Worm (Caenorhabditis elegans) whole organism, L4 larva: ENCODE measurements around the gene B0365.9.
A peak's percentile ranks its signal among the peaks of the same experiment; 100 is the strongest.

Experiments
- F10B5.3 ChIP-seq: sonication (generic microtip); optimal IDR thresholded peaks from 2 replicates; lab custom pipeline; 2016; ENCODE audit warnings: mild to moderate bottlenecking, missing genetic modification characterization, missing compliant biosample characterization
- F26F4.8 ChIP-seq: fragments of 200-800 bp; sonication (Bioruptor generic); conservative IDR thresholded peaks from 2 replicates; pipeline ENCODE4 v1.3.6; 2022; ENCODE audit warnings: missing genetic modification characterization, missing compliant biosample characterization
- R02D3.7 ChIP-seq: fragments of 150-350 bp; sonication (generic microtip); optimal IDR thresholded peaks from 3 replicates; lab custom pipeline; 2014; ENCODE audit warnings: missing biosample characterization, missing genetic modification characterization
- T26A8.4 ChIP-seq: fragments of 200-800 bp; sonication (Bioruptor generic); IDR thresholded peaks from 2 replicates; pipeline ENCODE4 v1.3.6; 2022; ENCODE audit warnings: missing genetic modification characterization, missing compliant biosample characterization
- aha-1 ChIP-seq: fragments of 150-350 bp; peaks from one replicate; lab custom pipeline; 2014; ENCODE audit warnings: missing biosample characterization, missing genetic modification characterization
- ama-1 ChIP-seq: fragments of 150-350 bp; optimal IDR thresholded peaks from 2 replicates; lab custom pipeline; 2014; ENCODE audit warnings: inconsistent platforms, mixed read lengths
- ceh-20 ChIP-seq: fragments of 200-800 bp; sonication (Bioruptor generic); IDR thresholded peaks from 2 replicates; pipeline ENCODE4 v1.3.6; 2022; ENCODE audit warnings: missing genetic modification reagents, missing genetic modification characterization, missing compliant biosample characterization
- ceh-82 ChIP-seq: sonication (generic microtip); optimal IDR thresholded peaks from 2 replicates; lab custom pipeline; 2017; ENCODE audit warnings: missing biosample characterization, missing genetic modification characterization
- ces-1 ChIP-seq: fragments of 150-350 bp; sonication (generic microtip); optimal IDR thresholded peaks from 4 replicates; lab custom pipeline; 2014; ENCODE audit warnings: missing biosample characterization, missing genetic modification reagents, missing genetic modification characterization
- cey-2 ChIP-seq: sonication (generic microtip); optimal IDR thresholded peaks from 3 replicates; lab custom pipeline; 2017; ENCODE audit warnings: missing genetic modification characterization, mild to moderate bottlenecking, missing compliant biosample characterization, antibody characterized with exemption, borderline replicate concordance; ENCODE audit not compliant: insufficient read depth
- daf-16 ChIP-seq, 3 experiments: sonication (generic microtip); optimal IDR thresholded peaks; 2 replicates each; lab custom pipeline; 2016 to 2017; ENCODE audit warnings: missing genetic modification characterization in 3 of 3, missing genetic modification reagents in 3 of 3, mild to moderate bottlenecking in 2 of 3, missing compliant biosample characterization in 2 of 3, missing biosample characterization in 1 of 3, moderate library complexity in 1 of 3
- daf-19 ChIP-seq: fragments of 200-800 bp; sonication (Bioruptor generic); conservative IDR thresholded peaks from 2 replicates; pipeline ENCODE4 v1.3.6; 2022; ENCODE audit warnings: missing genetic modification characterization, missing compliant biosample characterization
- dmd-6 ChIP-seq: fragments of 200-800 bp; sonication (Bioruptor generic); IDR thresholded peaks from 2 replicates; pipeline ENCODE4 v1.3.6; 2022; ENCODE audit warnings: missing genetic modification reagents, missing genetic modification characterization, missing compliant biosample characterization
- dmd-8 ChIP-seq: fragments of 200-800 bp; sonication (Bioruptor generic); IDR thresholded peaks from 2 replicates; pipeline ENCODE4 v1.3.6; 2022; ENCODE audit warnings: missing genetic modification characterization, missing compliant biosample characterization
- dpl-1 ChIP-seq: fragments of 150-350 bp; optimal IDR thresholded peaks from 2 replicates; lab custom pipeline; 2014; ENCODE audit warnings: missing biosample characterization, missing genetic modification reagents, missing genetic modification characterization
- dve-1 ChIP-seq: sonication (generic microtip); optimal IDR thresholded peaks from 2 replicates; lab custom pipeline; 2017; ENCODE audit warnings: antibody characterized with exemption, mild to moderate bottlenecking, missing genetic modification characterization, missing compliant biosample characterization; ENCODE audit not compliant: insufficient read depth
- egl-27 ChIP-seq: sonication (generic microtip); optimal IDR thresholded peaks from 3 replicates; lab custom pipeline; 2017; ENCODE audit warnings: missing biosample characterization, missing genetic modification reagents, missing genetic modification characterization
- gei-8 ChIP-seq: fragments of 200-800 bp; sonication (Bioruptor generic); optimal IDR thresholded peaks from 2 replicates; lab custom pipeline; 2018; ENCODE audit warnings: mild to moderate bottlenecking, missing genetic modification characterization, missing compliant biosample characterization
- hlh-11 ChIP-seq: fragments of 200-800 bp; sonication (Bioruptor generic); optimal IDR thresholded peaks from 2 replicates; lab custom pipeline; 2018; ENCODE audit warnings: mild to moderate bottlenecking, missing genetic modification characterization, missing compliant biosample characterization
- hlh-30 ChIP-seq: sonication (generic microtip); optimal IDR thresholded peaks from 2 replicates; lab custom pipeline; 2017; ENCODE audit warnings: antibody characterized with exemption, mild to moderate bottlenecking, missing genetic modification characterization, missing compliant biosample characterization; ENCODE audit not compliant: insufficient read depth
- hmg-1.1 ChIP-seq: fragments of 200-800 bp; sonication (Bioruptor generic); IDR thresholded peaks from 2 replicates; pipeline ENCODE4 v1.3.6; 2022; ENCODE audit warnings: missing genetic modification reagents, missing genetic modification characterization, missing compliant biosample characterization
- jun-1 ChIP-seq: fragments of 150-350 bp; optimal IDR thresholded peaks from 2 replicates; lab custom pipeline; 2014; ENCODE audit warnings: missing biosample characterization, missing genetic modification reagents, missing genetic modification characterization
- lin-38 ChIP-seq: fragments of 200-800 bp; sonication (Bioruptor generic); IDR thresholded peaks from 2 replicates; pipeline ENCODE4 v1.3.6; 2022; ENCODE audit warnings: missing genetic modification reagents, missing genetic modification characterization, missing compliant biosample characterization
- lin-39 ChIP-seq: fragments of 150-350 bp; optimal IDR thresholded peaks from 2 replicates; lab custom pipeline; 2014; ENCODE audit warnings: missing biosample characterization, missing genetic modification reagents, missing genetic modification characterization
- lir-3 ChIP-seq: sonication (generic microtip); optimal IDR thresholded peaks from 2 replicates; lab custom pipeline; 2016; ENCODE audit warnings: mild to moderate bottlenecking, missing genetic modification characterization, missing compliant biosample characterization
- madf-5 ChIP-seq, 2 experiments: fragments of 200-800 bp; sonication (Bioruptor generic); IDR thresholded peaks; 2 replicates each; pipeline ENCODE4 v1.3.6; 2022; ENCODE audit warnings: missing compliant biosample characterization in 2 of 2, missing genetic modification characterization in 2 of 2
- mes-2 ChIP-seq: sonication (generic microtip); optimal IDR thresholded peaks from 2 replicates; lab custom pipeline; 2016; ENCODE audit warnings: missing genotype, mild to moderate bottlenecking, missing genetic modification characterization, missing compliant biosample characterization; ENCODE audit not compliant: poor library complexity, severe bottlenecking
- mxl-3 ChIP-seq: fragments of 200-800 bp; sonication (Bioruptor generic); optimal IDR thresholded peaks from 2 replicates; lab custom pipeline; 2018; ENCODE audit warnings: mild to moderate bottlenecking, missing genetic modification characterization, missing compliant biosample characterization
- nhr-10 ChIP-seq: fragments of 150-350 bp; optimal IDR thresholded peaks from 2 replicates; lab custom pipeline; 2014; ENCODE audit warnings: missing biosample characterization, missing genetic modification characterization
- nhr-102 ChIP-seq: sonication (generic microtip); optimal IDR thresholded peaks from 2 replicates; lab custom pipeline; 2016; ENCODE audit warnings: mild to moderate bottlenecking, missing genetic modification characterization, moderate library complexity, missing compliant biosample characterization
- nhr-11 ChIP-seq: fragments of 150-350 bp; optimal IDR thresholded peaks from 2 replicates; lab custom pipeline; 2014; ENCODE audit warnings: missing biosample characterization, missing genetic modification characterization
- nhr-237 ChIP-seq: sonication (generic microtip); optimal IDR thresholded peaks from 2 replicates; lab custom pipeline; 2017; ENCODE audit warnings: missing biosample characterization, missing genetic modification characterization
- nhr-48 ChIP-seq: sonication (generic microtip); optimal IDR thresholded peaks from 2 replicates; lab custom pipeline; 2016; ENCODE audit warnings: mild to moderate bottlenecking, missing genetic modification characterization, missing compliant biosample characterization
- nhr-6 ChIP-seq: fragments of 150-350 bp; optimal IDR thresholded peaks from 2 replicates; lab custom pipeline; 2014; ENCODE audit warnings: missing biosample characterization, missing genetic modification characterization
- rbr-2 ChIP-seq: sonication (generic microtip); optimal IDR thresholded peaks from 2 replicates; lab custom pipeline; 2016; ENCODE audit warnings: missing genotype, missing genetic modification characterization, missing compliant biosample characterization
- saeg-2 ChIP-seq: fragments of 200-800 bp; sonication (Bioruptor generic); IDR thresholded peaks from 2 replicates; pipeline ENCODE4 v1.3.6; 2022; ENCODE audit warnings: missing genetic modification reagents, missing genetic modification characterization, missing compliant biosample characterization
- unc-62 ChIP-seq, 3 experiments: fragments of 150-350 bp in 1 of 3; sonication (generic microtip); optimal IDR thresholded peaks in 2 of 3; peaks in 1 of 3; 1 replicate in 1 of 3; 2 replicates in 2 of 3; lab custom pipeline; 2014 to 2017; ENCODE audit warnings: missing biosample characterization in 3 of 3, missing genetic modification characterization in 3 of 3, missing genetic modification reagents in 3 of 3, missing genotype in 1 of 3
- ztf-11 ChIP-seq: fragments of 150-350 bp; optimal IDR thresholded peaks from 2 replicates; lab custom pipeline; 2014; ENCODE audit warnings: missing biosample characterization, missing genetic modification characterization
- ztf-7 ChIP-seq: fragments of 150-350 bp; optimal IDR thresholded peaks from 2 replicates; lab custom pipeline; 2014; ENCODE audit warnings: missing biosample characterization, missing genetic modification characterization

Gene B0365.9

DNA sequence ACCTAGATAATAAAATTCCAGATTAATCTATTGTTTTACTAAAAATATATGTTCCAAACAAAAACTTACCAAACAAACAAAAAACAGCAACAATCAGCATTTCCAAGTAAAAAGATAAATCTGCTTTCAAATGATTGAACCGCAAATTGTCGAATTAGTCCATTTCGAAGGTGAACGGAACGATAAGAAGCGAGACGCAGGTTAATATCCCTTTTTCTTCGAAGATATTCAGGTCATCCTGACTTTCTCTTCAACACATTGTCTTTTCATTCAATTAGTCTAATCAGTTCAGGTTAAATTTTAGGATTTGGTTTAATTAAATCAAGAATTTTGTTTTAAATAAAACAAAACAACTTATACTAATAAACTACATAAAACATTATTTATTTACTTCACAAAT lies at the start of gene B0365.9:
Gene B0365.9, minus strand, starts transcription at position 186 of the 400 bp plus-strand sequence.
- no peak for TF ChIP-seq nhr-237
- no peak for TF ChIP-seq saeg-2
- no peak for TF ChIP-seq ztf-7 (tag; lab: Kevin White, UChicago)
- TF ChIP-seq T26A8.4 (GFP tag; lab: Robert Waterston, UW), result no peak
- TF ChIP-seq F26F4.8 (GFP tag; lab: Robert Waterston, UW), result no peak
- TF ChIP-seq nhr-48 (tag; lab: Kevin White, UChicago), result no peak
- TF ChIP-seq nhr-10 (tag; lab: Kevin White, UChicago), result no peak
- TF ChIP-seq ama-1 (lab: Kevin White, UChicago), result no peak
- TF ChIP-seq R02D3.7 (tag; lab: Kevin White, UChicago), result no peak
- TF ChIP-seq nhr-11 (tag; lab: Kevin White, UChicago), result no peak
- TF ChIP-seq dmd-8 (GFP tag; lab: Robert Waterston, UW), result no peak

DNA sequence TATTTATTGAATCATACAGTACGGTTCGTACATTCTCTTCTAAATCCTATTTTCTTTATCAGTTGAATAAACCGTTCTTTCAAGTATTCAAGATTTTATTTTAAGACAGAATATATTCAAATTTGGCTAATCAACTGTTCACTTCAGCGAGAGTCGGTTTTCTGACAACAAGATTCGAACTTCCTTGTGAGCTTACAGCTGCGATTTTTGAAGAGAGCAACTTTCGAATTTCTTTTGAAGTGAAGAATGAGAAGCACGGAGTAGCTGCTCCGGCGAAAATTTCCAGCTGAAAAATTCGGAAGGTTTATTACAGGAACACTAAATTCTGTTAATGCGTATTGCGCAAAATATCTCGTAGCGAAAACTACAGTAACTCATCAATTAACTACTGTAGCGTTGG lies 48.1 kb upstream of the B0365.9 start:
- TF ChIP-seq nhr-48 (tag; lab: Kevin White, UChicago), result no peak
- peak; percentile 77 for TF ChIP-seq aha-1 (tag; lab: Kevin White, UChicago)
- no peak for TF ChIP-seq lir-3
- no peak for TF ChIP-seq jun-1 (tag; lab: Kevin White, UChicago)
- no peak for TF ChIP-seq hmg-1.1 (GFP tag; lab: Robert Waterston, UW)
- no peak for TF ChIP-seq cey-2 (tag; lab: Kevin White, UChicago)
- no peak for TF ChIP-seq nhr-102 (tag; lab: Kevin White, UChicago)

DNA sequence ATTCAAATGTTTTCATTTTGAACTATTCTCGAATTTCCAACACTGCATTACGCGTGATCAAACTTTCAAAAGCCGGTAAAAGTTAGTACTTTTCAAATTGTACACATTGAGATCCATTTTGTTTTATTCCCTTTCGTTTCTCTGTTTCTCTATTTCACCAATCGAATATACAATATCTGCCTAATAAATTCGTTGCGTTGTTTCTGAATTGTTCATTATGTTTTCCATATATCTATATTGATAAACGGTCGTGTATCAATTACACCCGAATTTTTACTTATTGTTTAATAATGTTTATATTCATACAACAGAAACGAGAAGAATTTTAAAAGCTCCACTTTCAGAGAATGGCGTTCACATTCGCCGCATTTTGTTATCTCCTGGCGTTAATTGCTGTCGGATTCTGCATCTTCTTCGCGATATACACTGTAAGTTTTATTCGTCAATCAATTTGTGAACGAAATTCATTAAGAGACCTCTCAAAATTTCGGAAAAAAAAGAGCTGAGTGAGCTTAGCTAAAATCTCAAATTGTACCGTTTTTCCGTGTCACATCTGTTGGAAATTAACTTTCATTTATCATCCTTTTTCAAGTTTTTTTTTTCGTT lies 46.7 kb upstream of the B0365.9 start, which contains the start of gene cni-1:
Gene cni-1, plus strand, starts transcription at position 345 of the 606 bp plus-strand sequence.
- TF ChIP-seq lin-39 (tag; lab: Kevin White, UChicago) (no peak), F26F4.8 (GFP tag; lab: Robert Waterston, UW) (no peak), ztf-11 (tag; lab: Kevin White, UChicago) (no peak), unc-62 (GFP tag; optimal IDR thresholded peaks at IDR 0.05 in 1 of 2; lab: Kevin White, UChicago) (peak in 1 of 2 experiments; percentile 95), unc-62 (tag; optimal IDR thresholded peaks at IDR 0.05; lab: Kevin White, UChicago) (no peak), hlh-30 (tag; lab: Kevin White, UChicago) (no peak), ceh-20 (GFP tag; lab: Robert Waterston, UW) (no peak), ama-1 (lab: Kevin White, UChicago) (peak; percentile 52)

DNA sequence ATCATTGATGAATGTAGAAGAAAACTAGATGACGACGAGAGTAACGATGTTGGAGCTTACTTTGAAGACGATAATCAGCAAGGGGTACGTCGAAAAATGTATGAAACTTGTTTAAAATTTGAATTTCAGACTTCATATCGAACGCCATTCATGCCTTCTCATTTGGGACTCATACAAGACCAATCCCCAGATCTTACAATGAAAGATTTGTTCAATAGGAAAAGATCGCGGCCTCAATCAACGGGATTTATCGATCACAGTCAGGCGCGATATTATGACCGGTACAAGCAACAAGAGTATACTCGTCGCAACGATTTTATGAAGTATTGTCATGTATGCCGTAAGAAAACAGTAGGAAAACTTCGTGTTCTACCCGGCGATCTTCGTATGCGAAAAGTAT lies 43.4 kb upstream of the B0365.9 start:
- TF ChIP-seq aha-1 (tag; lab: Kevin White, UChicago) (peak; percentile 17), ces-1 (no peak), unc-62 (GFP tag; optimal IDR thresholded peaks at IDR 0.05 in 1 of 2; lab: Kevin White, UChicago) (peak in 1 of 2 experiments; percentile 96), unc-62 (tag; optimal IDR thresholded peaks at IDR 0.05; lab: Kevin White, UChicago) (no peak), nhr-102 (tag; lab: Kevin White, UChicago) (no peak), dmd-8 (GFP tag; lab: Robert Waterston, UW) (no peak), ceh-82 (tag; lab: Kevin White, UChicago) (no peak)
- TF ChIP-seq, all 104 proteins: peak for 2

DNA sequence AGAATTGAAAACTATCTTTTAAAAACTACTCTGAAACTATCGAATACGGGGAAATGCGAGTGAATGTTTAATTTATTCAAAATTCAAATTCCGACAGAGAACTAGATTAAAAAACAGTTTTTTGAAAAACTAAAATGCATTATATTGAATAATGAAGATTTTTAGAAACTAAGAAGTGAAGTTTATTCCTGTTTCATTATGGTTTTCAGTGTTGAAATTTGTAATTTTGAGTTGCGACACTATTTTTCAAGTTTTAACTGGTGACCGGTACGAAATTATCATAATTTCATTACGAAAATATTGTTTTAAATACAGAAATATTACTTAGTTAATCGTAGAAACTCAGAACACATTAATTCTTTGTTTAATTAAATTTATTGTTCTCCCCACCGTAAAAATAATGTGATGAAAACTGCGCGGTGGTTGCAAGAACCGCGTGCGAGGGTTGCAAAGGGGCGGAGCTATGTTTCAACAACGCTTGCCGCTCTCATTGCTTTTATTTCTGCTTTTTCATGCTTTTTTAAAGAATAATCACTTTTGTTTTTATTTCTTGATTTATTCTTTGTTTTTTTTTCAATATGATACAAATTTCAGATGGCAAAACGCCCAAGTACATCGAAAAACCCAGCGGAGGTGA lies 42.9 kb upstream of the B0365.9 start, which contains the start of gene him-17:
Gene him-17, plus strand, starts transcription at position 595 of the 637 bp plus-strand sequence.
- 0 out of 2 replicates have a peak, but pooled peaks have one; percentile 22 for TF ChIP-seq daf-19 (GFP tag; lab: Robert Waterston, UW)
- TF ChIP-seq rbr-2, result peak; percentile 7
- TF ChIP-seq dpl-1 (GFP tag; lab: Kevin White, UChicago), result peak; percentile 25
- TF ChIP-seq lin-38 (GFP tag; lab: Robert Waterston, UW), result peak; percentile 34
- TF ChIP-seq madf-5 (GFP tag; IDR thresholded peaks at IDR 0.05; lab: Robert Waterston, UW), result no peak
- no peak for TF ChIP-seq mxl-3
- TF ChIP-seq hlh-11 (tag; lab: Kevin White, UChicago), result peak; percentile 32
- peak; percentile 30 for TF ChIP-seq aha-1 (tag; lab: Kevin White, UChicago)
- no peak for TF ChIP-seq gei-8 (GFP tag; lab: Kevin White, UChicago)
- TF ChIP-seq T26A8.4 (GFP tag; lab: Robert Waterston, UW), result no peak
- no peak for TF ChIP-seq dmd-6 (GFP tag; lab: Robert Waterston, UW)
- TF ChIP-seq saeg-2, result no peak
- peak; percentile 53 for TF ChIP-seq nhr-6 (tag; lab: Kevin White, UChicago)
- TF ChIP-seq nhr-102 (tag; lab: Kevin White, UChicago), result no peak
- TF ChIP-seq F10B5.3 (tag; lab: Kevin White, UChicago), result no peak
- TF ChIP-seq cey-2 (tag; lab: Kevin White, UChicago), result no peak
- TF ChIP-seq daf-16 (GFP tag; optimal IDR thresholded peaks at IDR 0.05; lab: Kevin White, UChicago), result no peak
- TF ChIP-seq daf-16 (tag; optimal IDR thresholded peaks at IDR 0.05; lab: Kevin White, UChicago), result peak; percentile 36
- TF ChIP-seq mes-2 (tag; lab: Kevin White, UChicago), result peak; percentile 88
- TF ChIP-seq egl-27 (tag; lab: Kevin White, UChicago), result no peak
- TF ChIP-seq dve-1, result peak; percentile 62
